Worm (Caenorhabditis elegans): Measurements from ENCODE around the gene nhr-133.

Gene nhr-133

ce11 chrV:2250126-2250590 is 38.2 kb upstream of the nhr-133 start, which contains the start of gene cyp-33C7:
TSS of gene cyp-33C7 (plus strand) at chrV:2250540.
- TF ChIP-seq pha-2 (tag; optimal IDR thresholded peaks at IDR 0.05) (no peak), npax-4 (tag; optimal IDR thresholded peaks at IDR 0.05) (no peak), sdc-2 (tag; optimal IDR thresholded peaks at IDR 0.05) (no peak), tbx-7 (tag; optimal IDR thresholded peaks at IDR 0.05) (no peak), T23F11.4 (GFP tag; optimal IDR thresholded peaks at IDR 0.05) (no peak), pqm-1 (tag; optimal IDR thresholded peaks at IDR 0.05) (no peak), unc-42 (tag; optimal IDR thresholded peaks at IDR 0.05) (no peak), rnt-1 (tag; optimal IDR thresholded peaks at IDR 0.05) (no peak), lin-11 (tag; optimal IDR thresholded peaks at IDR 0.05) (no peak), lim-6 (tag; optimal IDR thresholded peaks at IDR 0.05) (no peak), mec-3 (tag; optimal IDR thresholded peaks at IDR 0.05; ENCODE audit: borderline replicate concordance) (no peak), ttx-3 (tag; optimal IDR thresholded peaks at IDR 0.05) (no peak), hlh-13 (GFP tag; optimal IDR thresholded peaks at IDR 0.05) (no peak), sox-4 (tag; optimal IDR thresholded peaks at IDR 0.05) (no peak), ztf-16 (tag; optimal IDR thresholded peaks at IDR 0.05) (no peak), ceh-48 (tag; optimal IDR thresholded peaks at IDR 0.05) (no peak)

ce11 chrV:2249310-2249709 is 37.4 kb upstream of the nhr-133 start, which contains the start of gene cyp-33C6:
TSS of gene cyp-33C6 (minus strand) at chrV:2249410.
- no peak for TF ChIP-seq hlh-8 (tag; optimal IDR thresholded peaks at IDR 0.05)
- TF ChIP-seq ceh-9 (tag; optimal IDR thresholded peaks at IDR 0.05): no peak
- TF ChIP-seq pat-9 (tag; optimal IDR thresholded peaks at IDR 0.05): no peak
- TF ChIP-seq unc-3 (GFP tag; conservative IDR thresholded peaks at IDR 0.05): no peak
- TF ChIP-seq unc-3 (tag; optimal IDR thresholded peaks at IDR 0.05): no peak
- TF ChIP-seq unc-86 (tag; optimal IDR thresholded peaks at IDR 0.05): no peak
- TF ChIP-seq pag-3 (tag; optimal IDR thresholded peaks at IDR 0.05; ENCODE audit: borderline replicate concordance): no peak
- no peak for TF ChIP-seq dmd-4 (tag; optimal IDR thresholded peaks at IDR 0.05; ENCODE audit: borderline replicate concordance)
- TF ChIP-seq ama-1 (optimal IDR thresholded peaks at IDR 0.05): no peak
- TF ChIP-seq C38D4.7 (GFP tag; optimal IDR thresholded peaks at IDR 0.05): no peak
- TF ChIP-seq ceh-31 (tag; optimal IDR thresholded peaks at IDR 0.05): no peak
- no peak for TF ChIP-seq rnt-1 (tag; optimal IDR thresholded peaks at IDR 0.05)
- TF ChIP-seq ceh-45 (GFP tag; IDR thresholded peaks at IDR 0.05): no peak
- no peak for TF ChIP-seq pros-1 (tag; optimal IDR thresholded peaks at IDR 0.05)
- TF ChIP-seq npax-4 (tag; optimal IDR thresholded peaks at IDR 0.05): no peak
- no peak for TF ChIP-seq madf-2 (tag; optimal IDR thresholded peaks at IDR 0.05)
- no peak for TF ChIP-seq pha-2 (tag; optimal IDR thresholded peaks at IDR 0.05)
- no peak for TF ChIP-seq pqm-1 (tag; optimal IDR thresholded peaks at IDR 0.05)

ce11 chrV:2244751-2245150 is 32.8 kb upstream of the nhr-133 start, which contains the start of gene cyp-33C5:
TSS of gene cyp-33C5 (plus strand) at chrV:2245004.
- TF ChIP-seq pqm-1 (tag; optimal IDR thresholded peaks at IDR 0.05) (no peak), ceh-24 (tag; optimal IDR thresholded peaks at IDR 0.05) (no peak), mec-3 (tag; optimal IDR thresholded peaks at IDR 0.05; ENCODE audit: borderline replicate concordance) (no peak), T23F11.4 (GFP tag; optimal IDR thresholded peaks at IDR 0.05) (no peak), ahr-1 (tag; optimal IDR thresholded peaks at IDR 0.05) (no peak), fkh-6 (tag; optimal IDR thresholded peaks at IDR 0.05) (no peak), dve-1 (tag; optimal IDR thresholded peaks at IDR 0.05) (no peak), C38D4.7 (GFP tag; optimal IDR thresholded peaks at IDR 0.05) (no peak)

- no peak for TF ChIP-seq C08G9.2 (tag; optimal IDR thresholded peaks at IDR 0.05)
- TF ChIP-seq elt-2 (tag; optimal IDR thresholded peaks at IDR 0.05): no peak
- no peak for TF ChIP-seq hlh-30 (tag; optimal IDR thresholded peaks at IDR 0.05; ENCODE audit: insufficient read depth)
- TF ChIP-seq ceh-9 (tag; optimal IDR thresholded peaks at IDR 0.05): no peak
- no peak for TF ChIP-seq syd-9 (tag; optimal IDR thresholded peaks at IDR 0.05)
- TF ChIP-seq ceh-2 (tag; optimal IDR thresholded peaks at IDR 0.05): no peak
- no peak for TF ChIP-seq ceh-22 (tag; optimal IDR thresholded peaks at IDR 0.05)
- no peak for TF ChIP-seq lin-11 (tag; optimal IDR thresholded peaks at IDR 0.05)
- TF ChIP-seq dve-1 (tag; optimal IDR thresholded peaks at IDR 0.05): no peak
- TF ChIP-seq nhr-11 (tag; optimal IDR thresholded peaks at IDR 0.05): no peak
- TF ChIP-seq pha-4 (tag; optimal IDR thresholded peaks at IDR 0.05): no peak
- TF ChIP-seq ceh-45 (GFP tag; IDR thresholded peaks at IDR 0.05): no peak
- TF ChIP-seq ref-2 (tag; optimal IDR thresholded peaks at IDR 0.05): no peak
Measured at ce11 chrV:2242630-2243029, 30.7 kb upstream of the nhr-133 start, which contains the start of gene cyp-33C3. TSS of gene cyp-33C3 (plus strand) at chrV:2242778.
